Worm (Caenorhabditis elegans) whole organism, late embryonic: ENCODE data around the gene pgph-1.

Experiments used
- C38D4.7 ChIP-seq: fragments of 200-800 bp; sonication (Bioruptor generic); optimal IDR thresholded peaks from 2 replicates; lab custom pipeline; 2018; ENCODE audit warnings: mild to moderate bottlenecking, missing genetic modification characterization, moderate library complexity, missing compliant biosample characterization
- F13H6.1 ChIP-seq: sonication (generic microtip); optimal IDR thresholded peaks from 2 replicates; lab custom pipeline; 2016; ENCODE audit warnings: missing genetic modification characterization, missing compliant biosample characterization
- K02D7.2 ChIP-seq: sonication (generic microtip); optimal IDR thresholded peaks from 2 replicates; lab custom pipeline; 2017; ENCODE audit warnings: mild to moderate bottlenecking, missing genetic modification characterization, missing compliant biosample characterization
- K09A11.1 ChIP-seq: sonication (generic microtip); optimal IDR thresholded peaks from 2 replicates; lab custom pipeline; 2017; ENCODE audit warnings: antibody characterized with exemption, mild to moderate bottlenecking, missing genetic modification characterization, missing compliant biosample characterization; ENCODE audit not compliant: insufficient read depth
- T23F11.4 ChIP-seq: fragments of 200-800 bp; sonication (Bioruptor generic); optimal IDR thresholded peaks from 2 replicates; lab custom pipeline; 2018; ENCODE audit warnings: mild to moderate bottlenecking, missing genetic modification characterization, missing compliant biosample characterization
- ahr-1 ChIP-seq: sonication (generic microtip); optimal IDR thresholded peaks from 2 replicates; lab custom pipeline; 2016; ENCODE audit warnings: missing genetic modification characterization, missing compliant biosample characterization
- ama-1 ChIP-seq: fragments of 150-350 bp; optimal IDR thresholded peaks from 2 replicates; lab custom pipeline; 2014
- ceh-19 ChIP-seq: fragments of 200-800 bp; sonication (Bioruptor generic); optimal IDR thresholded peaks from 2 replicates; lab custom pipeline; 2018; ENCODE audit warnings: mild to moderate bottlenecking, missing genetic modification characterization, missing compliant biosample characterization
- ceh-2 ChIP-seq: sonication (generic microtip); optimal IDR thresholded peaks from 2 replicates; lab custom pipeline; 2016; ENCODE audit warnings: missing genotype, missing genetic modification characterization, missing compliant biosample characterization
- ceh-22 ChIP-seq: sonication (generic microtip); optimal IDR thresholded peaks from 2 replicates; lab custom pipeline; 2017; ENCODE audit warnings: missing biosample characterization, missing genetic modification characterization
- ceh-24 ChIP-seq: sonication (generic microtip); optimal IDR thresholded peaks from 2 replicates; lab custom pipeline; 2016; ENCODE audit warnings: mild to moderate bottlenecking, missing genetic modification characterization, missing compliant biosample characterization
- ceh-31 ChIP-seq: sonication (generic microtip); optimal IDR thresholded peaks from 2 replicates; lab custom pipeline; 2016; ENCODE audit warnings: missing genetic modification characterization, missing compliant biosample characterization
- ceh-48 ChIP-seq: sonication (generic microtip); optimal IDR thresholded peaks from 2 replicates; lab custom pipeline; 2016; ENCODE audit warnings: missing genetic modification characterization, inconsistent platforms, missing compliant biosample characterization
- ceh-6 ChIP-seq: fragments of 200-800 bp; sonication (Bioruptor generic); optimal IDR thresholded peaks from 2 replicates; lab custom pipeline; 2018; ENCODE audit warnings: mild to moderate bottlenecking, missing genetic modification characterization, missing compliant biosample characterization
- che-1 ChIP-seq: sonication (generic microtip); optimal IDR thresholded peaks from 2 replicates; lab custom pipeline; 2016; ENCODE audit warnings: mild to moderate bottlenecking, missing genetic modification characterization, missing compliant biosample characterization
- elt-4 ChIP-seq: sonication (generic microtip); optimal IDR thresholded peaks from 2 replicates; lab custom pipeline; 2016; ENCODE audit warnings: missing genetic modification characterization, missing compliant biosample characterization
- ets-4 ChIP-seq: sonication (generic microtip); optimal IDR thresholded peaks from 2 replicates; lab custom pipeline; 2016; ENCODE audit warnings: missing genetic modification characterization, missing compliant biosample characterization
- fax-1 ChIP-seq: sonication (generic microtip); optimal IDR thresholded peaks from 2 replicates; lab custom pipeline; 2016; ENCODE audit warnings: missing genotype, missing genetic modification characterization, missing compliant biosample characterization
- fkh-10 ChIP-seq: fragments of 150-350 bp; optimal IDR thresholded peaks from 2 replicates; lab custom pipeline; 2014; ENCODE audit warnings: missing biosample characterization, missing genetic modification reagents, missing genetic modification characterization
- fkh-6 ChIP-seq: sonication (generic microtip); optimal IDR thresholded peaks from 2 replicates; lab custom pipeline; 2016; ENCODE audit warnings: missing genetic modification characterization, missing compliant biosample characterization
- hlh-13 ChIP-seq: fragments of 200-800 bp; sonication (Bioruptor generic); optimal IDR thresholded peaks from 2 replicates; lab custom pipeline; 2018; ENCODE audit warnings: mild to moderate bottlenecking, missing genetic modification characterization, missing compliant biosample characterization
- hlh-6 ChIP-seq: sonication (generic microtip); optimal IDR thresholded peaks from 2 replicates; lab custom pipeline; 2016; ENCODE audit warnings: missing genotype, missing genetic modification characterization, missing compliant biosample characterization
- hlh-8 ChIP-seq: sonication (generic microtip); optimal IDR thresholded peaks from 2 replicates; lab custom pipeline; 2016; ENCODE audit warnings: missing genotype, missing genetic modification characterization, missing compliant biosample characterization
- lin-11 ChIP-seq: fragments of 200-800 bp; sonication (Bioruptor generic); optimal IDR thresholded peaks from 2 replicates; lab custom pipeline; 2018; ENCODE audit warnings: mild to moderate bottlenecking, missing genetic modification characterization, missing compliant biosample characterization
- nfya-1 ChIP-seq: sonication (generic microtip); optimal IDR thresholded peaks from 2 replicates; lab custom pipeline; 2017; ENCODE audit warnings: missing genetic modification characterization, mild to moderate bottlenecking, missing compliant biosample characterization, antibody characterized with exemption, moderate library complexity
- nhr-11 ChIP-seq: fragments of 150-350 bp; optimal IDR thresholded peaks from 2 replicates; lab custom pipeline; 2014; ENCODE audit warnings: missing biosample characterization, missing genetic modification characterization
- nhr-232 ChIP-seq: sonication (generic microtip); optimal IDR thresholded peaks from 2 replicates; lab custom pipeline; 2016; ENCODE audit warnings: missing genetic modification characterization, missing compliant biosample characterization
- npax-4 ChIP-seq: sonication (generic microtip); optimal IDR thresholded peaks from 2 replicates; lab custom pipeline; 2016; ENCODE audit warnings: missing genetic modification characterization, missing compliant biosample characterization
- odd-2 ChIP-seq: sonication (generic microtip); optimal IDR thresholded peaks from 2 replicates; lab custom pipeline; 2017; ENCODE audit warnings: antibody characterized with exemption, mild to moderate bottlenecking, missing genetic modification characterization, missing compliant biosample characterization
- pat-9 ChIP-seq: fragments of 200-800 bp; sonication (Bioruptor generic); optimal IDR thresholded peaks from 2 replicates; lab custom pipeline; 2018; ENCODE audit warnings: mild to moderate bottlenecking, missing genetic modification characterization, moderate library complexity, missing compliant biosample characterization
- pax-1 ChIP-seq: fragments of 150-350 bp; optimal IDR thresholded peaks from 2 replicates; lab custom pipeline; 2014; ENCODE audit warnings: missing biosample characterization, missing genetic modification characterization
- pha-2 ChIP-seq: sonication (generic microtip); optimal IDR thresholded peaks from 2 replicates; lab custom pipeline; 2017; ENCODE audit warnings: mild to moderate bottlenecking, missing genetic modification characterization, missing compliant biosample characterization
- pha-4 ChIP-seq: fragments of 150-350 bp; optimal IDR thresholded peaks from 2 replicates; lab custom pipeline; 2018; ENCODE audit warnings: missing biosample characterization, missing genetic modification reagents, missing genetic modification characterization
- pros-1 ChIP-seq: fragments of 150-350 bp; optimal IDR thresholded peaks from 2 replicates; lab custom pipeline; 2014; ENCODE audit warnings: missing biosample characterization, missing genetic modification reagents, missing genetic modification characterization
- ref-2 ChIP-seq: sonication (generic microtip); optimal IDR thresholded peaks from 2 replicates; lab custom pipeline; 2016; ENCODE audit warnings: missing genetic modification characterization, missing compliant biosample characterization
- rnt-1 ChIP-seq: sonication (generic microtip); optimal IDR thresholded peaks from 2 replicates; lab custom pipeline; 2016; ENCODE audit warnings: missing genetic modification characterization, missing compliant biosample characterization
- tbx-2 ChIP-seq: sonication (generic microtip); optimal IDR thresholded peaks from 2 replicates; lab custom pipeline; 2016; ENCODE audit warnings: missing genetic modification characterization, missing compliant biosample characterization
- unc-86 ChIP-seq: sonication (generic microtip); optimal IDR thresholded peaks from 2 replicates; lab custom pipeline; 2016; ENCODE audit warnings: missing genetic modification characterization, missing compliant biosample characterization
- ztf-16 ChIP-seq: sonication (generic microtip); optimal IDR thresholded peaks from 2 replicates; lab custom pipeline; 2017; ENCODE audit warnings: missing genetic modification characterization, missing compliant biosample characterization

Gene pgph-1

ce11 chrV:5755203-5755693, 1.9 kb upstream of the pgph-1 start, which contains the start of gene K09H11.11:
TSS of gene K09H11.11 (minus strand) at chrV:5755253.
- TF ChIP-seq ceh-31: peak; percentile 15

ce11 chrV:5747519-5747918, 5.8 kb downstream of the pgph-1 start, which contains the start of gene acds-10:
TSS of gene acds-10 (plus strand) at chrV:5747819.
- TF ChIP-seq ztf-16: no peak
- TF ChIP-seq nfya-1 (tag; lab: Kevin White, UChicago): no peak
- TF ChIP-seq hlh-6 (tag; lab: Kevin White, UChicago): no peak
- TF ChIP-seq npax-4 (tag; lab: Kevin White, UChicago): no peak
- no peak for TF ChIP-seq unc-86
- TF ChIP-seq pha-4 (tag; lab: Kevin White, UChicago): no peak
- no peak for TF ChIP-seq ceh-24 (tag; lab: Kevin White, UChicago)
- no peak for TF ChIP-seq ref-2 (tag; lab: Kevin White, UChicago)
- TF ChIP-seq ama-1: no peak
- TF ChIP-seq nhr-232: no peak
- TF ChIP-seq F13H6.1: no peak
- no peak for TF ChIP-seq ceh-48 (tag; lab: Kevin White, UChicago)
- no peak for TF ChIP-seq fax-1 (tag; lab: Kevin White, UChicago)
- no peak for TF ChIP-seq ceh-6 (GFP tag; lab: Kevin White, UChicago)
- TF ChIP-seq pha-2 (tag; lab: Kevin White, UChicago): no peak
- no peak for TF ChIP-seq K02D7.2 (tag; lab: Kevin White, UChicago)
- no peak for TF ChIP-seq ets-4 (tag; lab: Kevin White, UChicago)
- TF ChIP-seq, all 69 proteins: peak for 0

DNA sequence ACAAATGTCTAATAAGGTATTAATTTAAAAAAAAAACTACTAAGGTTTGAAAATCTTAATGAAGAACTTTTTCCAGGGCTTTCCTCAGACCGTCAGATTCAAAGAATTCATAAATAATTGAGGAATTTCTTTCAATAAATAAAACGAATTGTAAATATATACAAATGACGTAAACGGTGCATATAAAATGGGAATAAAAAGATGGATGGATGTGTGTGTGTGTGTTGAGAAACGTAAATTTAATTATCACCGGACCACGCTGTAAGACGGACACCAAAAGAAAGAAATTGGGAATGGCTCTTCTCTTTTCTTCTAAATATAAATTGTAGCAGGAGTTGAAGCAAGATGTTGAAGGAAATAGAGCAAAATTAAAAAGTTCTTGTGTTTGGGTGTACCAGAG, 7.1 kb downstream of the pgph-1 start:
- TF ChIP-seq nhr-11 (tag; lab: Kevin White, UChicago) (no peak), ceh-2 (tag; lab: Kevin White, UChicago) (no peak), pat-9 (tag; lab: Kevin White, UChicago) (no peak), tbx-2 (tag; lab: Kevin White, UChicago) (no peak), pros-1 (tag; lab: Kevin White, UChicago) (no peak), nfya-1 (tag; lab: Kevin White, UChicago) (no peak), pax-1 (tag; lab: Kevin White, UChicago) (no peak), hlh-13 (GFP tag; lab: Kevin White, UChicago) (no peak), odd-2 (tag; lab: Kevin White, UChicago) (no peak), C38D4.7 (no peak), ets-4 (tag; lab: Kevin White, UChicago) (no peak), ceh-19 (no peak), T23F11.4 (GFP tag; lab: Kevin White, UChicago) (no peak), fkh-6 (no peak), ama-1 (no peak)

ce11 chrV:5741237-5741636, 12.1 kb downstream of the pgph-1 start:
- TF ChIP-seq elt-4 (tag; lab: Kevin White, UChicago): no peak
- TF ChIP-seq hlh-8 (tag; lab: Kevin White, UChicago): no peak
- TF ChIP-seq ceh-6 (GFP tag; lab: Kevin White, UChicago): no peak
- no peak for TF ChIP-seq K09A11.1 (tag; lab: Kevin White, UChicago)
- no peak for TF ChIP-seq ama-1
- no peak for TF ChIP-seq tbx-2 (tag; lab: Kevin White, UChicago)
- no peak for TF ChIP-seq unc-86
- TF ChIP-seq lin-11 (tag; lab: Kevin White, UChicago): no peak
- no peak for TF ChIP-seq che-1 (tag; lab: Kevin White, UChicago)
- TF ChIP-seq rnt-1 (tag; lab: Kevin White, UChicago): no peak
- TF ChIP-seq fkh-10: no peak
- no peak for TF ChIP-seq ceh-22
- TF ChIP-seq ahr-1 (tag; lab: Kevin White, UChicago): no peak
- TF ChIP-seq, all 69 proteins: peak for 0
